Worm (Caenorhabditis elegans) whole organism, midembryonic: ENCODE measurements around the gene srh-25.

Experiments
- T22C8.4 ChIP-seq: fragments of 200-800 bp; sonication (Bioruptor generic); IDR thresholded peaks from 2 replicates; pipeline ENCODE4 v1.3.6; 2022; ENCODE audit warnings: missing genetic modification characterization, missing compliant biosample characterization
- cog-1 ChIP-seq: sonication (generic microtip); optimal IDR thresholded peaks from 2 replicates; lab custom pipeline; 2016; ENCODE audit warnings: missing genetic modification characterization, missing compliant biosample characterization
- flt-1 ChIP-seq: fragments of 200-800 bp; sonication (Bioruptor generic); IDR thresholded peaks from 2 replicates; pipeline ENCODE4 v1.3.6; 2022; ENCODE audit warnings: missing genetic modification characterization, missing compliant biosample characterization
- klf-2 ChIP-seq: fragments of 200-800 bp; sonication (Bioruptor generic); conservative IDR thresholded peaks from 2 replicates; pipeline ENCODE4 v1.3.6; 2022; ENCODE audit warnings: missing genetic modification reagents, missing genetic modification characterization, missing compliant biosample characterization
- med-1 ChIP-seq: sonication (generic microtip); optimal IDR thresholded peaks from 2 replicates; lab custom pipeline; 2017; ENCODE audit warnings: missing genetic modification characterization, mild to moderate bottlenecking, missing compliant biosample characterization, antibody characterized with exemption, missing genetic modification reagents; ENCODE audit not compliant: insufficient read depth
- ref-1 ChIP-seq: fragments of 200-800 bp; sonication (Bioruptor generic); conservative IDR thresholded peaks from 2 replicates; pipeline ENCODE4 v1.3.6; 2022; ENCODE audit warnings: missing genetic modification reagents, missing genetic modification characterization, missing compliant biosample characterization

ce11 chrV:12429039-12429438 lies 4.6 kb downstream of the srh-25 start, which contains the start of gene C54D10.5:
- TF ChIP-seq ref-1, result no peak
- no peak for TF ChIP-seq cog-1 (tag; lab: Kevin White, UChicago)
- TF ChIP-seq flt-1 (GFP tag; lab: Robert Waterston, UW), result no peak
- no peak for TF ChIP-seq klf-2 (GFP tag; lab: Robert Waterston, UW)
- TF ChIP-seq med-1 (GFP tag; lab: Kevin White, UChicago), result no peak
- no peak for TF ChIP-seq T22C8.4
